Fruit fly (Drosophila melanogaster) whole organism, wandering third instar larva: ENCODE data around the gene CG11504.

Experiments used
- CG9705 ChIP-seq: fragments of 200-800 bp; sonication (Bioruptor generic); optimal IDR thresholded peaks from 2 replicates; lab custom pipeline; 2018; ENCODE audit warnings: missing biosample characterization, mild to moderate bottlenecking, missing genetic modification characterization
- GATAd ChIP-seq: sonication (Bioruptor generic); optimal IDR thresholded peaks from 2 replicates; lab custom pipeline; 2016; ENCODE audit warnings: missing biosample characterization, missing genetic modification characterization
- jim ChIP-seq: fragments of 175-275, 200-325 bp; sonication (Bioruptor generic); optimal IDR thresholded peaks from 2 replicates; lab custom pipeline; 2016; ENCODE audit warnings: missing biosample characterization, mild to moderate bottlenecking, missing genetic modification characterization
- psq ChIP-seq: fragments of 200-800 bp; sonication (Bioruptor generic); optimal IDR thresholded peaks from 3 replicates; lab custom pipeline; 2017; ENCODE audit warnings: missing biosample characterization, mild to moderate bottlenecking, missing genetic modification characterization, moderate library complexity

DNA sequence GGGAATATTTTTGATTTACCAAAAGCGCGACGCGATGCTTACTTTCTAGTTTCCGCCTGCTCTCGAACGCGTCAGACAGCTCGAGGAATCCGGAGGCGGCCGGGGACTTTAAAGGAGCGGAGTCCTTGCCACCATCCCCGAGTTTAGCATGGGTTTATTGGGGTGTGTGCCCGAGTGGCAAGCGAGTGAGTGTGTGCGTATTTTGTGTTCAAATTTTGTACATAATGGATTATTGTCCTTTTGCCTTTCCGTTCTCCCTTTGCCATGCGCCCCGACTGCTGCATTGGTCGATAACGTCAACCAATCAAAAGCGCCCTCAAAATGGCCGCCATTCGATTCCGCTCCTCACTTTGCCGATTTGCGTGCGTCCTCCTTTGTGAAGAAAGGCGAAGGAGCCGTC is 32.4 kb downstream of the CG11504 start:
- TF ChIP-seq GATAd (GFP tag; lab: Kevin White, UChicago) (no peak), jim (GFP tag; lab: Kevin White, UChicago) (no peak), psq (no peak), CG9705 (GFP tag; lab: Kevin White, UChicago) (no peak)
